Fruit fly (Drosophila melanogaster): ENCODE data around the gene MFS3.
A peak's percentile ranks its signal among the peaks of the same experiment; 100 is the strongest.

MFS3 gene

dm6 chr2L:1185642-1186497 lies 42.9 kb downstream of the MFS3 start, which contains the start of gene CG5001:
CG5001 (plus strand) TSS chr2L:1185757.
- TF ChIP-seq CG12605 (GFP tag; IDR thresholded peaks at IDR 0.05) (peak; percentile 84), CG10348 (GFP tag; IDR thresholded peaks at IDR 0.05) (no peak), Ets98B (GFP tag; IDR thresholded peaks at IDR 0.05) (peak; percentile 91), rn (GFP tag; IDR thresholded peaks at IDR 0.05) (no peak), CG32121 (GFP tag; IDR thresholded peaks at IDR 0.05) (peak; percentile 87), gl (tag; optimal IDR thresholded peaks at IDR 0.05) (peak; percentile 32), fd96Ca (GFP tag; IDR thresholded peaks at IDR 0.05) (peak; percentile 60; the same call in 1 of the 3 replicates), CG4496 (GFP tag; IDR thresholded peaks at IDR 0.05) (peak; percentile 92), CG8159 (tag; optimal IDR thresholded peaks at IDR 0.05) (peak; percentile 83), D1 (tag; optimal IDR thresholded peaks at IDR 0.05) (no peak), CG13204 (GFP tag; optimal IDR thresholded peaks at IDR 0.05) (no peak), CG17806 (tag; optimal IDR thresholded peaks at IDR 0.05) (peak; percentile 83), CG15710 (tag; optimal IDR thresholded peaks at IDR 0.05) (peak; percentile 74), Snoo (tag; optimal IDR thresholded peaks at IDR 0.05) (peak; percentile 64), EcR (GFP tag; optimal IDR thresholded peaks at IDR 0.05) (peak; percentile 72), CG14655 (GFP tag; optimal IDR thresholded peaks at IDR 0.05) (no peak), CG34367 (tag; optimal IDR thresholded peaks at IDR 0.05) (peak; percentile 57), Pif1B (GFP tag; optimal IDR thresholded peaks at IDR 0.05) (no peak), Pif1A (GFP tag; optimal IDR thresholded peaks at IDR 0.05) (no peak), CG9948 (tag; optimal IDR thresholded peaks at IDR 0.05) (peak; percentile 73), CG8301 (tag; optimal IDR thresholded peaks at IDR 0.05) (peak; percentile 84)

Measured in whole organism, pupa.